Worm (Caenorhabditis elegans): Measurements from ENCODE around the gene R03G8.6.

- TF ChIP-seq F13H6.1 (tag; optimal IDR thresholded peaks at IDR 0.05): no peak
- TF ChIP-seq ama-1 (optimal IDR thresholded peaks at IDR 0.05): no peak
- no peak for TF ChIP-seq egl-27 (tag; optimal IDR thresholded peaks at IDR 0.05)
- no peak for TF ChIP-seq ztf-4 (tag; optimal IDR thresholded peaks at IDR 0.05)
- no peak for TF ChIP-seq nhr-12 (tag; optimal IDR thresholded peaks at IDR 0.05)
- no peak for TF ChIP-seq fos-1 (tag; optimal IDR thresholded peaks at IDR 0.05)
- TF ChIP-seq peb-1 (tag; optimal IDR thresholded peaks at IDR 0.05): no peak
- no peak for TF ChIP-seq dmd-4 (tag; optimal IDR thresholded peaks at IDR 0.05)
- TF ChIP-seq lin-13 (GFP tag; optimal IDR thresholded peaks at IDR 0.05): no peak
- TF ChIP-seq unc-62 (GFP tag; optimal IDR thresholded peaks at IDR 0.05): no peak
- no peak for TF ChIP-seq nhr-11 (tag; optimal IDR thresholded peaks at IDR 0.05)
- TF ChIP-seq mdl-1 (tag; optimal IDR thresholded peaks at IDR 0.05): peak in 1 of 2 experiments; percentile 32
Measured at ce11 chrX:13113457-13113856, 13.1 kb upstream of the R03G8.6 start, which contains the start of gene F17H10.2.

All from whole organism, L2 larva.